Fruit fly (Drosophila melanogaster): Measurements from ENCODE around the gene Spn.

The Spn gene

DNA sequence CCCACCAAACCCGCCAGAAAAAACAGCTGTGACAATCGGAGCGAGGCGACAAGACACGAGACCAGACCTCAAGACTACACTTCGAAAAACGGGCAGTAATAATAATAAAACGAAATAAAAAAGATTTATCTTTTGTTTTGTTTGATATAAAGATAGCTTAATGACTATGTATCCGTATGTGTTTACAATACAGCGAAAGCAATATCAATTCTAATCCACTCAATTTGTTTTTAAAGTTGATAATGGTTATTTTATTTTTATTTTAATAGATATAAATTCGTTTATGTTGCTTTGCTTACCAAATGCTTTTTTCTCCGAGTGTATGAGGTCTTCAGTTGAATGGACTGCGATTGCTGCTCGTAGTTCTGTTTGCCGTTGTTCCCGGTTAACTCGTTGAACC lies 74.8 kb downstream of the Spn start (continued):
- TF ChIP-seq CG4730 (GFP tag; IDR thresholded peaks at IDR 0.05) = no peak
- TF ChIP-seq Blimp-1 (GFP tag; optimal IDR thresholded peaks at IDR 0.05) = peak; percentile 80
- TF ChIP-seq Hr78 (GFP tag; optimal IDR thresholded peaks at IDR 0.05) = peak in 1 of 2 experiments; percentile 58
- TF ChIP-seq ranshi (GFP tag; IDR thresholded peaks at IDR 0.05) = 0 out of 2 replicates have a peak, but pooled peaks have one; percentile 10
- no peak for TF ChIP-seq luna (GFP tag; optimal IDR thresholded peaks at IDR 0.05)
- TF ChIP-seq dimm (GFP tag; IDR thresholded peaks at IDR 0.05) = no peak
- TF ChIP-seq abd-A (tag; optimal IDR thresholded peaks at IDR 0.05) = no peak
- TF ChIP-seq HmgD (GFP tag; optimal IDR thresholded peaks at IDR 0.05) = no peak
- TF ChIP-seq prd (optimal IDR thresholded peaks at IDR 0.05) = no peak
- peak; percentile 41; the same call in 1 of the 3 replicates for TF ChIP-seq prd (GFP tag; IDR thresholded peaks at IDR 0.05)
- no peak for TF ChIP-seq pita (GFP tag; optimal IDR thresholded peaks at IDR 0.05)
- TF ChIP-seq CG1603 (tag; optimal IDR thresholded peaks at IDR 0.05) = peak; percentile 33
- no peak for TF ChIP-seq vfl (GFP tag; optimal IDR thresholded peaks at IDR 0.05)
- no peak for TF ChIP-seq CG31365 (tag; optimal IDR thresholded peaks at IDR 0.05)
- TF ChIP-seq CG14441 (GFP tag; IDR thresholded peaks at IDR 0.05) = no peak
- TF ChIP-seq pros (GFP tag; optimal IDR thresholded peaks at IDR 0.05) = no peak
- no peak for TF ChIP-seq mam (GFP tag; optimal IDR thresholded peaks at IDR 0.05)
- TF ChIP-seq wdn (GFP tag; IDR thresholded peaks at IDR 0.05) = no peak
- no peak for TF ChIP-seq Bteb2 (GFP tag; optimal IDR thresholded peaks at IDR 0.05)
- no peak for TF ChIP-seq p53 (GFP tag; optimal IDR thresholded peaks at IDR 0.05)
- TF ChIP-seq Chrac-16 (GFP tag; optimal IDR thresholded peaks at IDR 0.05) = peak; percentile 40
- TF ChIP-seq HHEX (GFP tag; optimal IDR thresholded peaks at IDR 0.05) = no peak
- TF ChIP-seq org-1 (GFP tag; optimal IDR thresholded peaks at IDR 0.05) = peak; percentile 44
- no peak for TF ChIP-seq Taf1 (GFP tag; IDR thresholded peaks at IDR 0.05)
- no peak for TF ChIP-seq nerfin-1 (tag; optimal IDR thresholded peaks at IDR 0.05)
- peak; percentile 49 for TF ChIP-seq Oli (tag; optimal IDR thresholded peaks at IDR 0.05)
- peak; percentile 41 for TF ChIP-seq CG15696 (tag; optimal IDR thresholded peaks at IDR 0.05)
- TF ChIP-seq Tbp (GFP tag; optimal IDR thresholded peaks at IDR 0.05) = no peak
- no peak for TF ChIP-seq Dek (tag; optimal IDR thresholded peaks at IDR 0.05)
- peak; percentile 44 for TF ChIP-seq CG3281 (GFP tag; optimal IDR thresholded peaks at IDR 0.05)
- TF ChIP-seq stwl (tag; optimal IDR thresholded peaks at IDR 0.05) = no peak
- peak; percentile 59 for TF ChIP-seq zen (tag; optimal IDR thresholded peaks at IDR 0.05)
- no peak for TF ChIP-seq eve (GFP tag; optimal IDR thresholded peaks at IDR 0.05)
- no peak for TF ChIP-seq emc (GFP tag; optimal IDR thresholded peaks at IDR 0.05)
- TF ChIP-seq onecut (GFP tag; IDR thresholded peaks at IDR 0.05) = no peak
- TF ChIP-seq pan (optimal IDR thresholded peaks at IDR 0.05) = no peak
- no peak for TF ChIP-seq pan (GFP tag; optimal IDR thresholded peaks at IDR 0.05 in 1 of 2, IDR thresholded peaks at IDR 0.05 in 1 of 2)
- TF ChIP-seq Trl (optimal IDR thresholded peaks at IDR 0.05) = no peak
- TF ChIP-seq Trl (GFP tag; optimal IDR thresholded peaks at IDR 0.05) = no peak
- TF ChIP-seq hbn (GFP tag; IDR thresholded peaks at IDR 0.05; ENCODE audit: partially characterized antibody) = no peak
- no peak for TF ChIP-seq shn (GFP tag; optimal IDR thresholded peaks at IDR 0.05)
- no peak for TF ChIP-seq CG11398 (GFP tag; optimal IDR thresholded peaks at IDR 0.05)
- no peak for TF ChIP-seq Oaz (GFP tag; IDR thresholded peaks at IDR 0.05)
- TF ChIP-seq CG15514 (GFP tag; optimal IDR thresholded peaks at IDR 0.05) = peak; percentile 19
- TF ChIP-seq CG8924 (tag; optimal IDR thresholded peaks at IDR 0.05) = peak; percentile 53
- no peak for TF ChIP-seq tup (GFP tag; optimal IDR thresholded peaks at IDR 0.05)
- no peak for TF ChIP-seq Lhr (GFP tag; optimal IDR thresholded peaks at IDR 0.05)
- TF ChIP-seq Hmx (GFP tag; optimal IDR thresholded peaks at IDR 0.05) = no peak
- no peak for TF ChIP-seq dati (GFP tag; IDR thresholded peaks at IDR 0.05)
- no peak for TF ChIP-seq schlank (tag; optimal IDR thresholded peaks at IDR 0.05)
- TF ChIP-seq CG10267 (tag; optimal IDR thresholded peaks at IDR 0.05) = peak; percentile 69
- TF ChIP-seq Ptx1 (GFP tag; IDR thresholded peaks at IDR 0.05) = peak; percentile 58
